Fruit fly (Drosophila melanogaster) whole organism, adult: ENCODE results near the gene CG42747.

Experiments
- CG11617 ChIP-seq: fragments of 200-800 bp; sonication (Bioruptor generic); optimal IDR thresholded peaks from 2 replicates; lab custom pipeline; 2017; ENCODE audit warnings: mild to moderate bottlenecking, missing biosample characterization, missing genetic modification reagents, missing genetic modification characterization
- CG14711 ChIP-seq: fragments of 200-800 bp; sonication (Bioruptor generic); optimal IDR thresholded peaks from 2 replicates; lab custom pipeline; 2018; ENCODE audit warnings: missing biosample characterization, mild to moderate bottlenecking, missing genetic modification characterization, moderate library complexity
- Clk ChIP-seq: fragments of 200-800 bp; sonication (Bioruptor generic); optimal IDR thresholded peaks from 2 replicates; lab custom pipeline; 2017; ENCODE audit warnings: missing biosample characterization, missing genetic modification characterization
- Crg-1 ChIP-seq: fragments of 200-800 bp; sonication (Bioruptor generic); optimal IDR thresholded peaks from 2 replicates; lab custom pipeline; 2016; ENCODE audit warnings: missing biosample characterization, missing genetic modification characterization
- Hr96 ChIP-seq: fragments of 200-800 bp; sonication (Bioruptor generic); optimal IDR thresholded peaks from 2 replicates; lab custom pipeline; 2016; ENCODE audit warnings: missing biosample characterization, missing genetic modification characterization
- bab1 ChIP-seq: fragments of 200-800 bp; sonication (Bioruptor generic); optimal IDR thresholded peaks from 3 replicates; lab custom pipeline; 2019; ENCODE audit warnings: missing biosample characterization, mild to moderate bottlenecking, missing genetic modification characterization, moderate library complexity
- ovo ChIP-seq: fragments of 200-800 bp; sonication (Bioruptor generic); optimal IDR thresholded peaks from 2 replicates; lab custom pipeline; 2016; ENCODE audit warnings: missing biosample characterization, missing genetic modification characterization
- pad ChIP-seq: fragments of 200-800 bp; sonication (Bioruptor generic); optimal IDR thresholded peaks from 3 replicates; lab custom pipeline; 2017; ENCODE audit warnings: missing biosample characterization, missing genetic modification characterization, mild to moderate bottlenecking, moderate library complexity, missing genetic modification reagents
- tj ChIP-seq: fragments of 200-800 bp; sonication (Bioruptor generic); optimal IDR thresholded peaks from 3 replicates; lab custom pipeline; 2017; ENCODE audit warnings: missing biosample characterization, mild to moderate bottlenecking, missing genetic modification characterization, moderate library complexity
- toe ChIP-seq: fragments of 200-800 bp; sonication (Bioruptor generic); optimal IDR thresholded peaks from 2 replicates; lab custom pipeline; 2016; ENCODE audit warnings: missing biosample characterization, missing genetic modification characterization

- TF ChIP-seq Clk (GFP tag; lab: Kevin White, UChicago) (peak; percentile 58), ovo (GFP tag; lab: Kevin White, UChicago) (peak; percentile 89), tj (GFP tag; lab: Kevin White, UChicago) (peak; percentile 34), Hr96 (GFP tag; lab: Kevin White, UChicago) (no peak), CG11617 (GFP tag; lab: Kevin White, UChicago) (peak; percentile 89), CG14711 (tag; lab: Kevin White, UChicago) (peak; percentile 69), pad (GFP tag; lab: Kevin White, UChicago) (peak; percentile 59), toe (GFP tag; lab: Kevin White, UChicago) (peak; percentile 44), Crg-1 (peak; percentile 93), bab1 (no peak)
These were observed 122.4 kb downstream of the CG42747 start for dm6 chr3L:6522785-6523184.
